Fruit fly (Drosophila melanogaster) whole organism, embryonic: ENCODE results near the gene ebd1.

Source experiments
- CG10209 ChIP-seq: fragments of 200-800 bp; sonication (Bioruptor generic); optimal IDR thresholded peaks from 3 replicates; lab custom pipeline; 2017; ENCODE audit warnings: missing biosample characterization, mild to moderate bottlenecking, missing genetic modification characterization, missing genetic modification reagents
- CG10321 ChIP-seq: fragments of 200-800 bp; sonication (Bioruptor generic); IDR thresholded peaks from 2 replicates; pipeline ENCODE4 v1.3.6; 2022; ENCODE audit warnings: missing biosample characterization, missing genetic modification characterization
- CG10462 ChIP-seq: fragments of 200-800 bp; sonication (Bioruptor generic); optimal IDR thresholded peaks from 2 replicates; lab custom pipeline; 2016; ENCODE audit warnings: missing biosample characterization, missing genetic modification characterization
- CG10543 ChIP-seq: fragments of 200-800 bp; sonication (Bioruptor generic); optimal IDR thresholded peaks from 3 replicates; lab custom pipeline; 2017; ENCODE audit warnings: missing biosample characterization, mild to moderate bottlenecking, missing genetic modification characterization, moderate library complexity
- CG10565 ChIP-seq: fragments of 200-800 bp; sonication (Bioruptor generic); optimal IDR thresholded peaks from 3 replicates; lab custom pipeline; 2016; ENCODE audit warnings: missing biosample characterization, mild to moderate bottlenecking, missing genetic modification characterization
- CG11398 ChIP-seq: fragments of 200-800 bp; sonication (Bioruptor generic); optimal IDR thresholded peaks from 2 replicates; lab custom pipeline; 2016; ENCODE audit warnings: missing biosample characterization, missing genetic modification characterization
- CG12744 ChIP-seq: fragments of 200-800 bp; sonication (Bioruptor generic); optimal IDR thresholded peaks from 2 replicates; lab custom pipeline; 2016; ENCODE audit warnings: missing biosample characterization, missing genetic modification characterization
- CG17359 ChIP-seq: fragments of 200-800 bp; sonication (Bioruptor generic); optimal IDR thresholded peaks from 3 replicates; lab custom pipeline; 2018; ENCODE audit warnings: missing biosample characterization, mild to moderate bottlenecking, missing genetic modification characterization, moderate library complexity
- CG17612 ChIP-seq: fragments of 200-800 bp; sonication (Bioruptor generic); IDR thresholded peaks from 2 replicates; pipeline ENCODE4 v1.3.6; 2022; ENCODE audit warnings: missing biosample characterization, missing genetic modification characterization
- CG17912 ChIP-seq: fragments of 200-800 bp; sonication (Bioruptor generic); optimal IDR thresholded peaks from 2 replicates; lab custom pipeline; 2018; ENCODE audit warnings: missing biosample characterization, mild to moderate bottlenecking, missing genetic modification characterization
- CG18599 ChIP-seq: fragments of 200-800 bp; sonication (Bioruptor generic); optimal IDR thresholded peaks from 3 replicates; lab custom pipeline; 2017; ENCODE audit warnings: missing biosample characterization, missing genetic modification characterization, mild to moderate bottlenecking, moderate library complexity, missing genetic modification reagents
- CG31388 ChIP-seq: fragments of 200-800 bp; sonication (Bioruptor generic); optimal IDR thresholded peaks from 2 replicates; lab custom pipeline; 2016; ENCODE audit warnings: missing biosample characterization, missing genetic modification characterization
- CG4282 ChIP-seq: fragments of 200-800 bp; sonication (Bioruptor generic); optimal IDR thresholded peaks from 2 replicates; lab custom pipeline; 2016; ENCODE audit warnings: missing biosample characterization, missing genetic modification characterization
- CG6791 ChIP-seq: fragments of 200-800 bp; sonication (Bioruptor generic); IDR thresholded peaks from 3 replicates; pipeline ENCODE4 v1.3.6; 2022; ENCODE audit warnings: missing biosample characterization, missing genetic modification characterization; ENCODE audit not compliant: partially characterized antibody
- CG7556 ChIP-seq: fragments of 200-800 bp; sonication (Bioruptor generic); optimal IDR thresholded peaks from 2 replicates; lab custom pipeline; 2017; ENCODE audit warnings: missing biosample characterization, mild to moderate bottlenecking, missing genetic modification characterization
- CG7928 ChIP-seq: fragments of 200-800 bp; sonication (Bioruptor generic); optimal IDR thresholded peaks from 2 replicates; lab custom pipeline; 2017; ENCODE audit warnings: missing biosample characterization, mild to moderate bottlenecking, missing genetic modification characterization
- Dref ChIP-seq: fragments of 200-800 bp; sonication (Bioruptor generic); IDR thresholded peaks from 2 replicates; pipeline ENCODE4 v1.3.6; 2022; ENCODE audit warnings: missing biosample characterization, missing genetic modification characterization
- Hr39 ChIP-seq: fragments of >200 bp; optimal IDR thresholded peaks from 2 replicates; lab custom pipeline; 2017
- Hsf ChIP-seq: fragments of 200-800 bp; sonication (Bioruptor generic); optimal IDR thresholded peaks from 3 replicates; lab custom pipeline; 2016; ENCODE audit warnings: missing biosample characterization, missing genetic modification characterization
- Mrtf ChIP-seq: fragments of 200-800 bp; sonication (Bioruptor generic); IDR thresholded peaks from 3 replicates; pipeline ENCODE4 v1.3.6; 2022; ENCODE audit warnings: missing biosample characterization, missing genetic modification characterization
- Rfx ChIP-seq: fragments of 200-800 bp; sonication (Bioruptor generic); IDR thresholded peaks from 2 replicates; pipeline ENCODE4 v1.3.6; 2022; ENCODE audit warnings: missing biosample characterization, missing genetic modification characterization
- Scr ChIP-seq: fragments of 200-800 bp; sonication (Bioruptor generic); IDR thresholded peaks from 2 replicates; pipeline ENCODE4 v1.3.6; 2022; ENCODE audit warnings: missing biosample characterization, missing genetic modification characterization; ENCODE audit not compliant: partially characterized antibody
- Sin3A ChIP-seq: fragments of >200 bp; optimal IDR thresholded peaks from 2 replicates; lab custom pipeline; 2018
- Tbp ChIP-seq: fragments of >200 bp; optimal IDR thresholded peaks from 2 replicates; lab custom pipeline; 2018; ENCODE audit warnings: missing biosample characterization, missing genetic modification characterization
- bsh ChIP-seq, 2 experiments: fragments of 200-800 bp; sonication (Bioruptor generic); optimal IDR thresholded peaks; 2 replicates each; lab custom pipeline; 2017 to 2018; ENCODE audit warnings: mild to moderate bottlenecking in 2 of 2, missing biosample characterization in 2 of 2, missing genetic modification characterization in 2 of 2, moderate library complexity in 1 of 2
- btn ChIP-seq: fragments of 200-800 bp; sonication (Bioruptor generic); optimal IDR thresholded peaks from 2 replicates; lab custom pipeline; 2016; ENCODE audit warnings: missing biosample characterization, missing genetic modification characterization
- caup ChIP-seq: fragments of 200-800 bp; sonication (Bioruptor generic); optimal IDR thresholded peaks from 3 replicates; lab custom pipeline; 2017; ENCODE audit warnings: missing biosample characterization, mild to moderate bottlenecking, missing genetic modification characterization, moderate library complexity; ENCODE audit not compliant: severe bottlenecking
- dpn ChIP-seq, 2 experiments: fragments of 200-800 bp; sonication (Bioruptor generic); optimal IDR thresholded peaks; 3 replicates each; lab custom pipeline; 2016; ENCODE audit warnings: missing biosample characterization in 2 of 2, missing genetic modification characterization in 2 of 2
- dysf ChIP-seq: fragments of 200-800 bp; sonication (Bioruptor generic); IDR thresholded peaks from 3 replicates; pipeline ENCODE4 v1.3.6; 2022; ENCODE audit warnings: missing biosample characterization, missing genetic modification characterization
- esg ChIP-seq: fragments of 200-800 bp; sonication (Bioruptor generic); conservative IDR thresholded peaks from 2 replicates; pipeline ENCODE4 v1.3.6; 2022; ENCODE audit warnings: missing biosample characterization, missing genetic modification characterization
- fu2 ChIP-seq: fragments of 200-800 bp; sonication (Bioruptor generic); optimal IDR thresholded peaks from 2 replicates; lab custom pipeline; 2016; ENCODE audit warnings: missing biosample characterization, missing genetic modification characterization
- jing ChIP-seq: fragments of 200-800 bp; sonication (Bioruptor generic); optimal IDR thresholded peaks from 2 replicates; lab custom pipeline; 2018; ENCODE audit warnings: missing biosample characterization, mild to moderate bottlenecking, missing genetic modification characterization
- lilli ChIP-seq: fragments of 200-800 bp; sonication (Bioruptor generic); optimal IDR thresholded peaks from 3 replicates; lab custom pipeline; 2016; ENCODE audit warnings: missing biosample characterization, missing genetic modification characterization
- lov ChIP-seq, 2 experiments: fragments of 200-800 bp in 1 of 2; fragments of >200 bp in 1 of 2; sonication (Bioruptor generic) in 1 of 2; IDR thresholded peaks in 1 of 2; optimal IDR thresholded peaks in 1 of 2; 2 replicates in 1 of 2; 3 replicates in 1 of 2; pipeline versions ENCODE4 v1.3.6 to Lab custom; 2017 to 2022; ENCODE audit warnings: missing biosample characterization in 1 of 2, missing genetic modification characterization in 1 of 2
- nom ChIP-seq: fragments of 200-800 bp; sonication (Bioruptor generic); optimal IDR thresholded peaks from 2 replicates; lab custom pipeline; 2017; ENCODE audit warnings: missing biosample characterization, missing genetic modification characterization, mild to moderate bottlenecking, moderate library complexity, missing genetic modification reagents
- oc ChIP-seq: fragments of 200-800 bp; sonication (Bioruptor generic); optimal IDR thresholded peaks from 2 replicates; lab custom pipeline; 2018; ENCODE audit warnings: missing biosample characterization, mild to moderate bottlenecking, missing genetic modification characterization, moderate library complexity
- onecut ChIP-seq: fragments of 200-800 bp; sonication (Bioruptor generic); IDR thresholded peaks from 2 replicates; pipeline ENCODE4 v1.3.6; 2022; ENCODE audit warnings: missing biosample characterization, missing genetic modification characterization
- pfk ChIP-seq: fragments of 200-800 bp; sonication (Bioruptor generic); optimal IDR thresholded peaks from 2 replicates; lab custom pipeline; 2018; ENCODE audit warnings: missing biosample characterization, mild to moderate bottlenecking, missing genetic modification characterization, moderate library complexity
- pho ChIP-seq: fragments of 200-800 bp; sonication (Bioruptor generic); optimal IDR thresholded peaks from 2 replicates; lab custom pipeline; 2016; ENCODE audit warnings: missing biosample characterization, missing genetic modification characterization
- prd ChIP-seq, 3 experiments: fragments of >200 bp in 2 of 3; fragments of 200-800 bp in 1 of 3; sonication (Bioruptor generic) in 1 of 3; optimal IDR thresholded peaks in 2 of 3; IDR thresholded peaks in 1 of 3; 2 replicates in 2 of 3; 3 replicates in 1 of 3; pipeline versions ENCODE4 v1.3.6 to Lab custom; 2017 to 2022; ENCODE audit warnings: missing biosample characterization in 1 of 3, missing genetic modification characterization in 1 of 3
- pros ChIP-seq: fragments of 200-800 bp; sonication (Bioruptor generic); optimal IDR thresholded peaks from 3 replicates; lab custom pipeline; 2019; ENCODE audit warnings: missing biosample characterization, mild to moderate bottlenecking, missing genetic modification characterization, moderate library complexity
- ro ChIP-seq: fragments of 200-800 bp; sonication (Bioruptor generic); IDR thresholded peaks from 2 replicates; pipeline ENCODE4 v1.3.6; 2022; ENCODE audit warnings: missing biosample characterization, missing genetic modification characterization
- sob ChIP-seq: fragments of 200-800 bp; sonication (Bioruptor generic); IDR thresholded peaks from 2 replicates; pipeline ENCODE4 v1.3.6; 2022; ENCODE audit warnings: missing biosample characterization, missing genetic modification characterization
- stc ChIP-seq: fragments of 200-800 bp; sonication (Bioruptor generic); IDR thresholded peaks from 2 replicates; pipeline ENCODE4 v1.3.6; 2022; ENCODE audit warnings: missing biosample characterization, missing genetic modification characterization
- tgo ChIP-seq: fragments of 200-800 bp; sonication (Bioruptor generic); IDR thresholded peaks from 3 replicates; pipeline ENCODE4 v1.3.6; 2022; ENCODE audit warnings: missing biosample characterization, missing genetic modification characterization
- usp ChIP-seq: fragments of >200 bp; optimal IDR thresholded peaks from 2 replicates; lab custom pipeline; 2017; ENCODE audit warnings: missing biosample characterization, missing genetic modification characterization
- wdn ChIP-seq: fragments of 200-800 bp; sonication (Bioruptor generic); IDR thresholded peaks from 2 replicates; pipeline ENCODE4 v1.3.6; 2022; ENCODE audit warnings: missing biosample characterization, missing genetic modification characterization

The ebd1 gene

DNA sequence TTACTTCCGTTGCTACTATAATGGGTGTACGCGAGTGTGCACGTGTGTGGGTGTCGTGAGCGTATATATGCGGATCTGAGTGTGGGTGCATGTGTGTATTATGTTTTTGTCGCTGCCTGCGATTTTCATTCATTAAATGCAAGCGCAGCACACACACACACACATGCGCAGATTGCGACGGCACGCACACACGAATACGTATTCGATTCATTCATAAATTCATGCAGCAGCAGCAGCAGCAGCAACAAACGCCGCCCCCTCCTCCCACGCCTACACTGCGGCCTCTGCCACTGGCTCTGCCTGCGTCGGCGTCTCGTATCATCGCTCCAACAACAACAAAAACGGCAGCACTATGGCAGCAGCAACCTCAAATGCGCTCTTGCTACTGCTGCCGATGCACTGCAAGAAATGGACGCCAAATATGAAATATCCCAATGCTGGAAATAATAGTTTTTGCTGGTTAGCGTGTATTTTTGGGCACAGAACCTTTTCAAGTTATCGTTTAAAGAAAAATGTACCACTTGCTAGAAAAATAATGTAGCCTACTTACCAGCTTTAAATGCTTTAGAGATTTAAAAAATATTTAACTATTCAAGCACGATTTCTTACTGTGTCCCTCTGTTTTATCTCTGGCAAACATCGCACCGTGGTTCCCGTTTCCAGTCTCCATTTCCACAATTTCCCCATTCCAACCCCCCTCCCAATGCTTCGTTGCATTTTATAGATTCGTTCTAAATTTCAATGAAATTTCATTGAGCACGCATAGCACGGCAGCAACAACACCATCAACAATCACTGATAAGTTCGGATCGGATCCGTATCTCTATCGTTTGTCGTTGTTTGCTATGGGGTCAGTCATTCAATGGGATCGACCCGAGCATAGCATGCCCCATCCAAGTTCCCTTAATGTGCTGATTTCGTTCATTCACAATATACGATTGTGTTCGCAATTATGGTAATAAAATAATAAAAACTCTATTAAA is 51.8 kb downstream of the ebd1 start (continued):
- peak; percentile 17 for TF ChIP-seq CG10543
- TF ChIP-seq jing (GFP tag; lab: Kevin White, UChicago): peak; percentile 86
- TF ChIP-seq lov (optimal IDR thresholded peaks at IDR 0.05; lab: Kevin White, UChicago): no peak
- TF ChIP-seq lov (GFP tag; IDR thresholded peaks at IDR 0.05; lab: Robert Waterston, UW): peak; percentile 49; the same call in 1 of the 3 replicates
- peak; percentile 68 for TF ChIP-seq tgo (GFP tag; lab: Robert Waterston, UW)
- peak; percentile 75 for TF ChIP-seq CG18599
- TF ChIP-seq Mrtf (GFP tag; lab: Robert Waterston, UW): peak; percentile 83
- no peak for TF ChIP-seq pfk (GFP tag; lab: Kevin White, UChicago)
- TF ChIP-seq Dref (GFP tag; lab: Robert Waterston, UW): no peak
- TF ChIP-seq stc (GFP tag; lab: Robert Waterston, UW): peak; percentile 86
- TF ChIP-seq Hr39 (lab: Kevin White, UChicago): no peak
- TF ChIP-seq onecut: peak; percentile 76
- TF ChIP-seq nom: no peak
- peak; percentile 27 for TF ChIP-seq CG17912 (GFP tag; lab: Kevin White, UChicago)
- peak; percentile 78 for TF ChIP-seq CG10462 (GFP tag; lab: Kevin White, UChicago)
- TF ChIP-seq Rfx (GFP tag; lab: Robert Waterston, UW): peak; percentile 62
- peak; percentile 80 for TF ChIP-seq CG7556 (GFP tag; lab: Kevin White, UChicago)
- no peak for TF ChIP-seq Tbp (GFP tag; lab: Kevin White, UChicago)
- peak; percentile 12 for TF ChIP-seq CG4282 (GFP tag; lab: Kevin White, UChicago)
- no peak for TF ChIP-seq Scr (GFP tag; lab: Robert Waterston, UW)
- 0 out of 2 replicates have a peak, but pooled peaks have one; percentile 43 for TF ChIP-seq CG10321
- peak; percentile 35 to 96 for TF ChIP-seq bsh (GFP tag; optimal IDR thresholded peaks at IDR 0.05; lab: Kevin White, UChicago)
- TF ChIP-seq Sin3A: no peak
- TF ChIP-seq pros: peak; percentile 35
- TF ChIP-seq lilli (GFP tag; lab: Kevin White, UChicago): peak; percentile 72
- peak; percentile 49 for TF ChIP-seq CG31388 (GFP tag; lab: Kevin White, UChicago)
- TF ChIP-seq dpn (GFP tag; optimal IDR thresholded peaks at IDR 0.05; lab: Kevin White, UChicago): peak; percentile 40 to 82
- peak; percentile 58 for TF ChIP-seq CG10565 (GFP tag; lab: Kevin White, UChicago)
- TF ChIP-seq CG12744 (GFP tag; lab: Kevin White, UChicago): peak; percentile 54
- TF ChIP-seq pho (GFP tag; lab: Kevin White, UChicago): peak; percentile 1
- TF ChIP-seq CG7928 (GFP tag; lab: Kevin White, UChicago): no peak
- TF ChIP-seq usp: no peak
- peak; percentile 81 for TF ChIP-seq btn
- peak; percentile 86 for TF ChIP-seq esg (GFP tag; lab: Robert Waterston, UW)
- peak; percentile 29 for TF ChIP-seq caup (GFP tag; lab: Kevin White, UChicago)
- TF ChIP-seq fu2: peak; percentile 43
- peak; percentile 78; the same call in 2 of the 3 replicates for TF ChIP-seq dysf (GFP tag; lab: Robert Waterston, UW)
- no peak for TF ChIP-seq CG6791 (GFP tag; lab: Robert Waterston, UW)
- TF ChIP-seq prd (optimal IDR thresholded peaks at IDR 0.05; lab: Kevin White, UChicago): no peak
- peak; percentile 92 for TF ChIP-seq prd (GFP tag; IDR thresholded peaks at IDR 0.05; lab: Robert Waterston, UW)
- TF ChIP-seq CG17612 (GFP tag; lab: Robert Waterston, UW): no peak
- TF ChIP-seq CG10209 (GFP tag; lab: Kevin White, UChicago): peak; percentile 86
- TF ChIP-seq ro (GFP tag; lab: Robert Waterston, UW): peak; percentile 77
- TF ChIP-seq CG17359: peak; percentile 89
- peak; percentile 92 for TF ChIP-seq oc (tag; lab: Kevin White, UChicago)
- TF ChIP-seq Hsf (GFP tag; lab: Kevin White, UChicago): peak; percentile 87
- peak; percentile 78 for TF ChIP-seq CG11398 (GFP tag; lab: Kevin White, UChicago)
- TF ChIP-seq sob: peak; percentile 67; the same call in 1 of the 2 replicates
- 0 out of 2 replicates have a peak, but pooled peaks have one; percentile 5 for TF ChIP-seq wdn
